Worm (Caenorhabditis elegans): Measurements from ENCODE around the gene C12D12.3.

The C12D12.3 gene

ce11 chrX:3494634-3495033, 5.5 kb downstream of the C12D12.3 start:
- TF ChIP-seq fax-1 (tag; optimal IDR thresholded peaks at IDR 0.05) = no peak
- TF ChIP-seq ceh-45 (GFP tag; IDR thresholded peaks at IDR 0.05) = no peak
- TF ChIP-seq ceh-6 (GFP tag; optimal IDR thresholded peaks at IDR 0.05) = no peak
- no peak for TF ChIP-seq unc-3 (GFP tag; conservative IDR thresholded peaks at IDR 0.05)
- no peak for TF ChIP-seq unc-3 (tag; optimal IDR thresholded peaks at IDR 0.05)
- no peak for TF ChIP-seq pax-1 (tag; optimal IDR thresholded peaks at IDR 0.05)
- TF ChIP-seq ceh-31 (tag; optimal IDR thresholded peaks at IDR 0.05) = no peak
- TF ChIP-seq sox-2 (GFP tag; IDR thresholded peaks at IDR 0.05) = no peak
- TF ChIP-seq eyg-1 (tag; optimal IDR thresholded peaks at IDR 0.05) = no peak
- no peak for TF ChIP-seq tbx-2 (tag; optimal IDR thresholded peaks at IDR 0.05)
- TF ChIP-seq nhr-11 (tag; optimal IDR thresholded peaks at IDR 0.05) = no peak
- TF ChIP-seq ztf-16 (tag; optimal IDR thresholded peaks at IDR 0.05) = no peak
- TF ChIP-seq pag-3 (tag; optimal IDR thresholded peaks at IDR 0.05; ENCODE audit: borderline replicate concordance) = no peak
- no peak for TF ChIP-seq ets-4 (tag; optimal IDR thresholded peaks at IDR 0.05)
- no peak for TF ChIP-seq sdc-2 (tag; optimal IDR thresholded peaks at IDR 0.05)
- TF ChIP-seq pha-2 (tag; optimal IDR thresholded peaks at IDR 0.05) = no peak

- TF ChIP-seq dve-1 (tag; optimal IDR thresholded peaks at IDR 0.05) = no peak
- no peak for TF ChIP-seq elt-4 (tag; optimal IDR thresholded peaks at IDR 0.05)
Measured at ce11 chrX:3495776-3496175, 6.7 kb downstream of the C12D12.3 start, which contains the start of gene glt-1. Gene glt-1 (plus strand): TSS chrX:3496026.

ce11 chrX:3498953-3499352, 9.9 kb downstream of the C12D12.3 start, which contains the start of gene C12D12.1:
Gene C12D12.1 (plus strand): TSS chrX:3499253.
- no peak for TF ChIP-seq pqm-1 (tag; optimal IDR thresholded peaks at IDR 0.05)

- TF ChIP-seq K09A11.1 (tag; optimal IDR thresholded peaks at IDR 0.05; ENCODE audit: insufficient read depth) (no peak), ceh-45 (GFP tag; IDR thresholded peaks at IDR 0.05) (no peak), elt-4 (tag; optimal IDR thresholded peaks at IDR 0.05) (no peak), ceh-48 (tag; optimal IDR thresholded peaks at IDR 0.05) (no peak), eyg-1 (tag; optimal IDR thresholded peaks at IDR 0.05) (no peak), ceh-9 (tag; optimal IDR thresholded peaks at IDR 0.05) (no peak), ref-2 (tag; optimal IDR thresholded peaks at IDR 0.05) (no peak), hlh-6 (tag; optimal IDR thresholded peaks at IDR 0.05) (no peak), ceh-24 (tag; optimal IDR thresholded peaks at IDR 0.05) (no peak), dmd-4 (tag; optimal IDR thresholded peaks at IDR 0.05; ENCODE audit: borderline replicate concordance) (no peak), hlh-15 (tag; optimal IDR thresholded peaks at IDR 0.05) (no peak), F13H6.1 (tag; optimal IDR thresholded peaks at IDR 0.05) (no peak), ceh-34 (tag; optimal IDR thresholded peaks at IDR 0.05) (no peak), fkh-10 (GFP tag; optimal IDR thresholded peaks at IDR 0.05) (no peak), ama-1 (optimal IDR thresholded peaks at IDR 0.05) (no peak), pag-3 (tag; optimal IDR thresholded peaks at IDR 0.05; ENCODE audit: borderline replicate concordance) (no peak), ets-4 (tag; optimal IDR thresholded peaks at IDR 0.05) (no peak), hlh-13 (GFP tag; optimal IDR thresholded peaks at IDR 0.05) (no peak), zip-5 (tag; optimal IDR thresholded peaks at IDR 0.05) (no peak)
Measured at ce11 chrX:3499867-3500266, 10.8 kb downstream of the C12D12.3 start.

ce11 chrX:3500357-3500756, 11.3 kb downstream of the C12D12.3 start:
- TF ChIP-seq C38D4.7 (GFP tag; optimal IDR thresholded peaks at IDR 0.05) = no peak
- TF ChIP-seq K02D7.2 (tag; optimal IDR thresholded peaks at IDR 0.05) = no peak
- TF ChIP-seq pha-4 (tag; optimal IDR thresholded peaks at IDR 0.05) = no peak
- TF ChIP-seq K09A11.1 (tag; optimal IDR thresholded peaks at IDR 0.05; ENCODE audit: insufficient read depth) = no peak
- TF ChIP-seq F13H6.1 (tag; optimal IDR thresholded peaks at IDR 0.05) = no peak
- TF ChIP-seq zip-5 (tag; optimal IDR thresholded peaks at IDR 0.05) = no peak
- TF ChIP-seq hlh-6 (tag; optimal IDR thresholded peaks at IDR 0.05) = no peak
- TF ChIP-seq tbx-2 (tag; optimal IDR thresholded peaks at IDR 0.05) = no peak
- no peak for TF ChIP-seq elt-2 (tag; optimal IDR thresholded peaks at IDR 0.05)
- TF ChIP-seq madf-2 (tag; optimal IDR thresholded peaks at IDR 0.05) = no peak
- no peak for TF ChIP-seq che-1 (tag; optimal IDR thresholded peaks at IDR 0.05)
- TF ChIP-seq dve-1 (tag; optimal IDR thresholded peaks at IDR 0.05) = no peak
- TF ChIP-seq pqm-1 (tag; optimal IDR thresholded peaks at IDR 0.05) = no peak
- TF ChIP-seq ceh-9 (tag; optimal IDR thresholded peaks at IDR 0.05) = no peak
- TF ChIP-seq ceh-19 (GFP tag; optimal IDR thresholded peaks at IDR 0.05) = no peak
- TF ChIP-seq nfya-1 (tag; optimal IDR thresholded peaks at IDR 0.05) = no peak
- TF ChIP-seq ceh-45 (GFP tag; IDR thresholded peaks at IDR 0.05) = no peak
- no peak for TF ChIP-seq unc-86 (tag; optimal IDR thresholded peaks at IDR 0.05)
